Worm (Caenorhabditis elegans): ENCODE measurements around the gene C13G3.1.

C13G3.1 gene

ce11 chrV:11011807-11012206 is 458 bp downstream of the C13G3.1 start (continued):
- no peak for TF ChIP-seq egl-18 (GFP tag; IDR thresholded peaks at IDR 0.05)

- no peak for TF ChIP-seq attf-3 (GFP tag; conservative IDR thresholded peaks at IDR 0.05)
- no peak for TF ChIP-seq hrde-1 (tag; optimal IDR thresholded peaks at IDR 0.05; ENCODE audit: borderline replicate concordance)
- TF ChIP-seq madf-8 (GFP tag; conservative IDR thresholded peaks at IDR 0.05) = no peak
- TF ChIP-seq dox-1 (GFP tag; IDR thresholded peaks at IDR 0.05) = no peak
- TF ChIP-seq cebp-2 (GFP tag; IDR thresholded peaks at IDR 0.05) = no peak
Measured at ce11 chrV:11010768-11011167, 1.5 kb downstream of the C13G3.1 start.

- TF ChIP-seq nhr-90 (tag; optimal IDR thresholded peaks at IDR 0.05) (peak; percentile 62), tbp1 (GFP tag; optimal IDR thresholded peaks at IDR 0.05) (peak; percentile 2), lag-1 (GFP tag; IDR thresholded peaks at IDR 0.05) (no peak), sea-2 (GFP tag; IDR thresholded peaks at IDR 0.05) (no peak), lin-40 (tag; optimal IDR thresholded peaks at IDR 0.05) (peak; percentile 4), let-526 (GFP tag; IDR thresholded peaks at IDR 0.05) (no peak), nhr-80 (tag; optimal IDR thresholded peaks at IDR 0.05) (peak; percentile 99), dox-1 (GFP tag; IDR thresholded peaks at IDR 0.05) (peak; percentile 60), F22D6.2 (tag; optimal IDR thresholded peaks at IDR 0.05) (peak; percentile 8), aptf-2 (GFP tag; conservative IDR thresholded peaks at IDR 0.05) (no peak), atf-7 (tag; optimal IDR thresholded peaks at IDR 0.05) (peak; percentile 69), cebp-2 (GFP tag; IDR thresholded peaks at IDR 0.05) (no peak), B0035.1 (tag; optimal IDR thresholded peaks at IDR 0.05) (no peak), madf-10 (tag; optimal IDR thresholded peaks at IDR 0.05) (peak; percentile 13), mcd-1 (GFP tag; IDR thresholded peaks at IDR 0.05) (no peak), ekl-4 (GFP tag; IDR thresholded peaks at IDR 0.05) (no peak), attf-6 (GFP tag; IDR thresholded peaks at IDR 0.05) (no peak), egl-18 (GFP tag; IDR thresholded peaks at IDR 0.05) (no peak), hrde-1 (tag; optimal IDR thresholded peaks at IDR 0.05; ENCODE audit: borderline replicate concordance) (no peak), lin-54 (GFP tag; optimal IDR thresholded peaks at IDR 0.05) (no peak), ztf-22 (GFP tag; optimal IDR thresholded peaks at IDR 0.05) (peak; percentile 89), let-607 (tag; optimal IDR thresholded peaks at IDR 0.05) (peak in 1 of 2 experiments; percentile 74), lir-1 (GFP tag; conservative IDR thresholded peaks at IDR 0.05) (no peak), hmg-20 (GFP tag; IDR thresholded peaks at IDR 0.05) (no peak), Y79H2A.3 (GFP tag; conservative IDR thresholded peaks at IDR 0.05) (no peak), ets-4 (GFP tag; optimal IDR thresholded peaks at IDR 0.05) (peak; percentile 73), unc-62 (GFP tag; optimal IDR thresholded peaks at IDR 0.05) (peak; percentile 35), T07F8.4 (tag; optimal IDR thresholded peaks at IDR 0.05) (no peak), mel-28 (tag; optimal IDR thresholded peaks at IDR 0.05; ENCODE audit: borderline replicate concordance) (no peak), Y67H2A.10 (GFP tag; conservative IDR thresholded peaks at IDR 0.05) (no peak), pbrm-1 (GFP tag; IDR thresholded peaks at IDR 0.05) (0 out of 2 replicates have a peak, but pooled peaks have one; percentile 7), cebp-1 (GFP tag; IDR thresholded peaks at IDR 0.05) (no peak), cebp-1 (tag; optimal IDR thresholded peaks at IDR 0.05) (peak; percentile 22), F57C9.4 (tag; optimal IDR thresholded peaks at IDR 0.05) (no peak), unc-130 (GFP tag; optimal IDR thresholded peaks at IDR 0.05) (no peak), hlh-12 (tag; optimal IDR thresholded peaks at IDR 0.05) (no peak)
Measured at ce11 chrV:11009124-11009524, 3.1 kb downstream of the C13G3.1 start.

Measured in whole organism, young adult.